Worm (Caenorhabditis elegans): ENCODE results near the gene clec-229.

DNA sequence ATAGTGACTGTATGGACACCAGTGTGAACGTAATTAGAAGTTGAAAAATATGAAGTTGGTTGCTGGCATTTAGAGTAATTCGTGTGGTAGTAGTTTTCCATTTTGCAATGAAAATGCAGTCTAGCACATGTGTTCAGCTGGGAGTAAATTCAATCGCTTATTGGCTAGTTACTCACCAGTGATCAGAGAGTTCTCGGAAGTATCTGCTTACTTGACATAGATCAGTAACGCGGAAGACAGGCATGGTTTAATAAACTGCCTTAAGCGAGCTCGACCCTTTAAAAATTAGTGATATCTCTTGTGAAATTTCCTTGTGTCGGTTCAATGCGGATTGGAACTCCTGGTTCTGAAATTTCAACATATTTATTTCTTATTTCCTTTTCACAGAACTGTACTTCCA lies 34.9 kb upstream of the clec-229 start, which contains the start of gene srh-52:
- TF ChIP-seq unc-86 (tag; optimal IDR thresholded peaks at IDR 0.05) (no peak), dmd-4 (tag; optimal IDR thresholded peaks at IDR 0.05; ENCODE audit: borderline replicate concordance) (no peak), ceh-19 (GFP tag; optimal IDR thresholded peaks at IDR 0.05) (no peak), ets-4 (tag; optimal IDR thresholded peaks at IDR 0.05) (no peak), che-1 (tag; optimal IDR thresholded peaks at IDR 0.05) (no peak), fkh-10 (GFP tag; optimal IDR thresholded peaks at IDR 0.05) (no peak), ceh-9 (tag; optimal IDR thresholded peaks at IDR 0.05) (no peak), ceh-34 (tag; optimal IDR thresholded peaks at IDR 0.05) (no peak), ztf-16 (tag; optimal IDR thresholded peaks at IDR 0.05) (no peak), nfya-1 (tag; optimal IDR thresholded peaks at IDR 0.05) (no peak)

Data from whole organism, late embryonic.